Fruit fly (Drosophila melanogaster) whole organism, pupa: ENCODE results near the gene Tmf.

Source experiments
- CG10348 ChIP-seq: fragments of 200-800 bp; sonication (Bioruptor generic); IDR thresholded peaks from 2 replicates; pipeline ENCODE4 v1.3.6; 2022; ENCODE audit warnings: missing biosample characterization, missing genetic modification characterization
- CG13204 ChIP-seq: fragments of 200-800 bp; sonication (Bioruptor generic); optimal IDR thresholded peaks from 2 replicates; lab custom pipeline; 2018; ENCODE audit warnings: missing biosample characterization, mild to moderate bottlenecking, missing genetic modification characterization, moderate library complexity
- CG17806 ChIP-seq: fragments of 200-800 bp; sonication (Bioruptor generic); optimal IDR thresholded peaks from 2 replicates; lab custom pipeline; 2018; ENCODE audit warnings: missing biosample characterization, mild to moderate bottlenecking, missing genetic modification characterization, moderate library complexity
- D1 ChIP-seq: fragments of 200-800 bp; sonication (Bioruptor generic); optimal IDR thresholded peaks from 2 replicates; lab custom pipeline; 2018; ENCODE audit warnings: missing biosample characterization, mild to moderate bottlenecking, missing genetic modification characterization, moderate library complexity
- Ets98B ChIP-seq: fragments of 200-800 bp; sonication (Bioruptor generic); IDR thresholded peaks from 2 replicates; pipeline ENCODE4 v1.3.6; 2022; ENCODE audit warnings: missing biosample characterization, missing genetic modification characterization
- rn ChIP-seq: fragments of 200-800 bp; sonication (Bioruptor generic); IDR thresholded peaks from 2 replicates; pipeline ENCODE4 v1.3.6; 2022; ENCODE audit warnings: missing biosample characterization, missing genetic modification characterization

- TF ChIP-seq CG17806 (tag; lab: Kevin White, UChicago) (peak; percentile 96), D1 (tag; lab: Kevin White, UChicago) (peak; percentile 91), Ets98B (peak; percentile 79), CG13204 (peak; percentile 83), CG10348 (GFP tag; lab: Robert Waterston, UW) (peak; percentile 86), rn (GFP tag; lab: Robert Waterston, UW) (peak; percentile 89)
Measured at dm6 chrX:6863289-6863938, 19.3 kb downstream of the Tmf start, which contains the start of gene CG43736.
